Worm (Caenorhabditis elegans) whole organism, L1 larva: ENCODE measurements around the gene acdh-12.

Source experiments
- C04F5.9 ChIP-seq: sonication (generic microtip); optimal IDR thresholded peaks from 2 replicates; lab custom pipeline; 2016; ENCODE audit warnings: missing genetic modification characterization, missing compliant biosample characterization
- C16A3.4 ChIP-seq: fragments of 150-350 bp; optimal IDR thresholded peaks from 2 replicates; lab custom pipeline; 2014; ENCODE audit warnings: missing biosample characterization, missing genetic modification characterization
- C34B4.2 ChIP-seq: sonication (generic microtip); optimal IDR thresholded peaks from 2 replicates; lab custom pipeline; 2017; ENCODE audit warnings: mild to moderate bottlenecking, missing genetic modification characterization, missing compliant biosample characterization
- Y116A8C.19 ChIP-seq: sonication (generic microtip); optimal IDR thresholded peaks from 2 replicates; lab custom pipeline; 2016; ENCODE audit warnings: missing compliant biosample characterization, missing genetic modification characterization, borderline replicate concordance
- aha-1 ChIP-seq: fragments of 150-350 bp; optimal IDR thresholded peaks from 2 replicates; lab custom pipeline; 2014; ENCODE audit warnings: missing biosample characterization, missing genetic modification characterization
- alr-1 ChIP-seq: fragments of 200-800 bp; sonication (Bioruptor generic); optimal IDR thresholded peaks from 2 replicates; lab custom pipeline; 2018; ENCODE audit warnings: borderline replicate concordance, mild to moderate bottlenecking, missing genetic modification characterization, missing compliant biosample characterization
- aly-2 ChIP-seq: fragments of 150-350 bp; optimal IDR thresholded peaks from 2 replicates; lab custom pipeline; 2014; ENCODE audit warnings: missing biosample characterization, missing genetic modification characterization
- ama-1 ChIP-seq: fragments of 150-350 bp; optimal IDR thresholded peaks from 2 replicates; lab custom pipeline; 2014
- ceh-63 ChIP-seq: fragments of 200-800 bp; sonication (Bioruptor generic); optimal IDR thresholded peaks from 2 replicates; lab custom pipeline; 2018; ENCODE audit warnings: mild to moderate bottlenecking, missing genetic modification characterization, missing compliant biosample characterization
- ceh-8 ChIP-seq: fragments of 200-800 bp; sonication (Bioruptor generic); optimal IDR thresholded peaks from 2 replicates; lab custom pipeline; 2018; ENCODE audit warnings: mild to moderate bottlenecking, missing genetic modification characterization, moderate library complexity, missing compliant biosample characterization
- ceh-82 ChIP-seq, 3 experiments: fragments of 150-350 bp in 1 of 3; sonication (generic microtip) in 2 of 3; optimal IDR thresholded peaks; 2 replicates each; lab custom pipeline; 2014 to 2017; ENCODE audit warnings: missing biosample characterization in 3 of 3, missing genetic modification characterization in 3 of 3
- efl-1 ChIP-seq, 4 experiments: fragments of 150-350 bp; optimal IDR thresholded peaks in 3 of 4; peaks in 1 of 4; 1 replicate in 1 of 4; 2 replicates in 3 of 4; lab custom pipeline; 2014; ENCODE audit warnings: missing biosample characterization in 2 of 4, missing genetic modification characterization in 2 of 4, missing genetic modification reagents in 2 of 4
- efl-3 ChIP-seq: fragments of 200-800 bp; sonication (Bioruptor generic); optimal IDR thresholded peaks from 2 replicates; lab custom pipeline; 2018; ENCODE audit warnings: mild to moderate bottlenecking, missing genetic modification characterization, missing compliant biosample characterization
- egl-27 ChIP-seq, 2 experiments: fragments of 150-350 bp in 1 of 2; sonication (generic microtip); optimal IDR thresholded peaks; 3 replicates each; lab custom pipeline; 2017 to 2018; ENCODE audit warnings: missing biosample characterization in 2 of 2, missing genetic modification characterization in 2 of 2, missing genetic modification reagents in 2 of 2
- fkh-10 ChIP-seq: sonication (generic microtip); optimal IDR thresholded peaks from 2 replicates; lab custom pipeline; 2017; ENCODE audit warnings: missing biosample characterization, missing genetic modification reagents, missing genetic modification characterization
- fkh-4 ChIP-seq: sonication (generic microtip); optimal IDR thresholded peaks from 2 replicates; lab custom pipeline; 2016; ENCODE audit warnings: missing compliant biosample characterization, missing genetic modification characterization, borderline replicate concordance
- fkh-8 ChIP-seq: sonication (generic microtip); optimal IDR thresholded peaks from 2 replicates; lab custom pipeline; 2016; ENCODE audit warnings: mild to moderate bottlenecking, missing genetic modification characterization, missing compliant biosample characterization
- fos-1 ChIP-seq: fragments of 150-350 bp; optimal IDR thresholded peaks from 2 replicates; lab custom pipeline; 2014; ENCODE audit warnings: missing biosample characterization, missing genetic modification characterization
- grh-1 ChIP-seq: fragments of 200-800 bp; sonication (Bioruptor generic); IDR thresholded peaks from 2 replicates; pipeline ENCODE4 v1.3.6; 2022; ENCODE audit warnings: missing genetic modification reagents, missing genetic modification characterization, missing compliant biosample characterization
- hlh-4 ChIP-seq: sonication (generic microtip); optimal IDR thresholded peaks from 2 replicates; lab custom pipeline; 2016; ENCODE audit warnings: mild to moderate bottlenecking, missing genetic modification characterization, missing compliant biosample characterization
- hpl-2 ChIP-seq: fragments of 150-350 bp; optimal IDR thresholded peaks from 2 replicates; lab custom pipeline; 2014; ENCODE audit warnings: missing biosample characterization, missing genetic modification reagents, missing genetic modification characterization
- irx-1 ChIP-seq: sonication (generic microtip); optimal IDR thresholded peaks from 2 replicates; lab custom pipeline; 2016; ENCODE audit warnings: missing genetic modification characterization, missing compliant biosample characterization
- lin-14 ChIP-seq: fragments of 200-800 bp; sonication (Bioruptor generic); optimal IDR thresholded peaks from 2 replicates; lab custom pipeline; 2018; ENCODE audit warnings: mild to moderate bottlenecking, missing genetic modification characterization, moderate library complexity, missing compliant biosample characterization
- lin-39 ChIP-seq: fragments of 150-350 bp; optimal IDR thresholded peaks from 2 replicates; lab custom pipeline; 2014; ENCODE audit warnings: missing biosample characterization, missing genetic modification reagents, missing genetic modification characterization
- lsy-2 ChIP-seq, 2 experiments: fragments of 150-350 bp; optimal IDR thresholded peaks; 2 replicates each; lab custom pipeline; 2014; ENCODE audit warnings: missing biosample characterization in 2 of 2, missing genetic modification characterization in 2 of 2
- mdl-1 ChIP-seq, 2 experiments: fragments of 150-350 bp; optimal IDR thresholded peaks; 2 replicates each; lab custom pipeline; 2014 to 2017; ENCODE audit warnings: missing biosample characterization in 2 of 2, missing genetic modification characterization in 2 of 2, inconsistent platforms in 1 of 2
- mep-1 ChIP-seq: fragments of 150-350 bp; optimal IDR thresholded peaks from 2 replicates; lab custom pipeline; 2014; ENCODE audit warnings: missing biosample characterization, missing genetic modification characterization
- nhr-11 ChIP-seq: fragments of 150-350 bp; optimal IDR thresholded peaks from 2 replicates; lab custom pipeline; 2014; ENCODE audit warnings: missing biosample characterization, missing genetic modification characterization
- nhr-12 ChIP-seq: sonication (generic microtip); optimal IDR thresholded peaks from 2 replicates; lab custom pipeline; 2017; ENCODE audit warnings: missing biosample characterization, missing genetic modification characterization
- nhr-20 ChIP-seq: sonication (generic microtip); optimal IDR thresholded peaks from 2 replicates; lab custom pipeline; 2016; ENCODE audit warnings: mild to moderate bottlenecking, missing genetic modification characterization, missing compliant biosample characterization
- nhr-237 ChIP-seq: fragments of 150-350 bp; optimal IDR thresholded peaks from 2 replicates; lab custom pipeline; 2014; ENCODE audit warnings: missing biosample characterization, missing genetic modification characterization
- nhr-47 ChIP-seq: sonication (generic microtip); optimal IDR thresholded peaks from 2 replicates; lab custom pipeline; 2016; ENCODE audit warnings: mild to moderate bottlenecking, missing genetic modification characterization, moderate library complexity, missing compliant biosample characterization
- nhr-71 ChIP-seq: sonication (generic microtip); optimal IDR thresholded peaks from 2 replicates; lab custom pipeline; 2016; ENCODE audit warnings: mild to moderate bottlenecking, missing genetic modification characterization, moderate library complexity, missing compliant biosample characterization
- nhr-85 ChIP-seq: sonication (generic microtip); peaks from one replicate; lab custom pipeline; 2016; ENCODE audit warnings: missing genetic modification characterization, inconsistent platforms, missing compliant biosample characterization
- nhr-90 ChIP-seq: sonication (generic microtip); optimal IDR thresholded peaks from 2 replicates; lab custom pipeline; 2016; ENCODE audit warnings: mild to moderate bottlenecking, missing genetic modification characterization, missing compliant biosample characterization; ENCODE audit not compliant: poor library complexity
- pag-3 ChIP-seq: sonication (generic microtip); optimal IDR thresholded peaks from 2 replicates; lab custom pipeline; 2017; ENCODE audit warnings: missing genetic modification characterization, mild to moderate bottlenecking, missing compliant biosample characterization, antibody characterized with exemption, borderline replicate concordance; ENCODE audit not compliant: insufficient read depth
- pax-3 ChIP-seq: fragments of 200-800 bp; sonication (Bioruptor generic); optimal IDR thresholded peaks from 2 replicates; lab custom pipeline; 2018; ENCODE audit warnings: mild to moderate bottlenecking, missing genetic modification characterization, moderate library complexity, missing compliant biosample characterization
- rnt-1 ChIP-seq: sonication (generic microtip); optimal IDR thresholded peaks from 2 replicates; lab custom pipeline; 2016; ENCODE audit warnings: mild to moderate bottlenecking, missing genetic modification characterization, moderate library complexity, missing compliant biosample characterization
- snpc-4 ChIP-seq: fragments of 150-350 bp; optimal IDR thresholded peaks from 2 replicates; lab custom pipeline; 2014; ENCODE audit warnings: missing biosample characterization, missing genetic modification characterization
- sox-4 ChIP-seq: sonication (generic microtip); optimal IDR thresholded peaks from 2 replicates; lab custom pipeline; 2016; ENCODE audit warnings: missing genetic modification characterization, missing compliant biosample characterization
- sptf-1 ChIP-seq: fragments of 150-350 bp; optimal IDR thresholded peaks from 2 replicates; lab custom pipeline; 2014; ENCODE audit warnings: missing biosample characterization, missing genetic modification characterization
- tlp-1 ChIP-seq: fragments of 150-350 bp; optimal IDR thresholded peaks from 2 replicates; lab custom pipeline; 2014; ENCODE audit warnings: missing biosample characterization, missing genetic modification characterization
- unc-62 ChIP-seq: fragments of 150-350 bp; optimal IDR thresholded peaks from 2 replicates; lab custom pipeline; 2014; ENCODE audit warnings: missing biosample characterization, missing genetic modification reagents, missing genetic modification characterization
- unc-86 ChIP-seq: sonication (generic microtip); optimal IDR thresholded peaks from 2 replicates; lab custom pipeline; 2016; ENCODE audit warnings: missing genetic modification characterization, missing compliant biosample characterization
- vab-15 ChIP-seq: sonication (generic microtip); optimal IDR thresholded peaks from 2 replicates; lab custom pipeline; 2017; ENCODE audit warnings: missing genotype, mild to moderate bottlenecking, missing genetic modification characterization, missing compliant biosample characterization
- zag-1 ChIP-seq: fragments of 150-350 bp; optimal IDR thresholded peaks from 2 replicates; lab custom pipeline; 2014; ENCODE audit warnings: missing biosample characterization, missing genetic modification characterization
- ztf-11 ChIP-seq, 2 experiments: sonication (generic microtip); optimal IDR thresholded peaks; 2 replicates each; lab custom pipeline; 2016 to 2017; ENCODE audit warnings: missing genetic modification characterization in 2 of 2, missing biosample characterization in 1 of 2, missing compliant biosample characterization in 1 of 2

Gene acdh-12

ce11 chrII:7151969-7152631 lies 43.3 kb downstream of the acdh-12 start, which contains the start of gene fust-1 (continued):
- TF ChIP-seq C34B4.2 (tag; lab: Kevin White, UChicago) (peak; percentile 50), nhr-11 (tag; lab: Kevin White, UChicago) (peak; percentile 95), aha-1 (tag; lab: Kevin White, UChicago) (peak; percentile 84), zag-1 (tag; lab: Kevin White, UChicago) (peak; percentile 41), fkh-8 (tag; lab: Kevin White, UChicago) (peak; percentile 94), efl-1 (optimal IDR thresholded peaks at IDR 0.05; lab: Kevin White, UChicago) (peak; percentile 94 to 96), efl-1 (GFP tag; optimal IDR thresholded peaks at IDR 0.05 in 1 of 2; lab: Kevin White, UChicago) (peak; percentile 86 to 99), mep-1 (peak; percentile 99)
- TF ChIP-seq, all 84 proteins: peak for 71

- no peak for TF ChIP-seq vab-15 (tag; lab: Kevin White, UChicago)
- TF ChIP-seq nhr-20, result no peak
- no peak for TF ChIP-seq irx-1 (tag; lab: Kevin White, UChicago)
- no peak for TF ChIP-seq ama-1 (lab: Kevin White, UChicago)
- no peak for TF ChIP-seq hlh-4
These were observed 47.3 kb downstream of the acdh-12 start, which contains the start of gene T07F8.1 for ce11 chrII:7148099-7148498. Gene T07F8.1, plus strand, starts transcription at chrII:7148399.

- no peak for TF ChIP-seq mdl-1 (tag; optimal IDR thresholded peaks at IDR 0.05; lab: Kevin White, UChicago)
- no peak for TF ChIP-seq nhr-12 (tag; lab: Kevin White, UChicago)
- no peak for TF ChIP-seq ztf-11 (tag; optimal IDR thresholded peaks at IDR 0.05; lab: Kevin White, UChicago)
- TF ChIP-seq alr-1 (tag; lab: Kevin White, UChicago), result no peak
- TF ChIP-seq ceh-82 (tag; optimal IDR thresholded peaks at IDR 0.05; lab: Kevin White, UChicago), result no peak
- TF ChIP-seq lin-39 (tag; lab: Kevin White, UChicago), result no peak
- TF ChIP-seq tlp-1 (tag; lab: Kevin White, UChicago), result no peak
- TF ChIP-seq Y116A8C.19, result no peak
- peak; percentile 55 for TF ChIP-seq nhr-47 (tag; lab: Kevin White, UChicago)
- no peak for TF ChIP-seq fkh-4 (tag; lab: Kevin White, UChicago)
- TF ChIP-seq vab-15 (tag; lab: Kevin White, UChicago), result no peak
- no peak for TF ChIP-seq sox-4 (tag; lab: Kevin White, UChicago)
- no peak for TF ChIP-seq rnt-1 (tag; lab: Kevin White, UChicago)
- no peak for TF ChIP-seq egl-27 (tag; optimal IDR thresholded peaks at IDR 0.05; lab: Kevin White, UChicago)
- no peak for TF ChIP-seq unc-62
- TF ChIP-seq unc-86, result no peak
- peak; percentile 82 for TF ChIP-seq hpl-2 (GFP tag; lab: Kevin White, UChicago)
- TF ChIP-seq sptf-1 (tag; lab: Kevin White, UChicago), result no peak
- peak; percentile 63 for TF ChIP-seq nhr-71 (tag; lab: Kevin White, UChicago)
- no peak for TF ChIP-seq C04F5.9
- no peak for TF ChIP-seq ceh-63 (GFP tag; lab: Kevin White, UChicago)
- no peak for TF ChIP-seq fos-1
- TF ChIP-seq aly-2, result no peak
- TF ChIP-seq fkh-10 (GFP tag; lab: Kevin White, UChicago), result no peak
- no peak for TF ChIP-seq C16A3.4 (tag; lab: Kevin White, UChicago)
- peak; percentile 67 for TF ChIP-seq nhr-85 (tag; lab: Kevin White, UChicago)
- peak; percentile 14 for TF ChIP-seq snpc-4 (tag; lab: Kevin White, UChicago)
- no peak; the same call in 1 of the 2 replicates for TF ChIP-seq grh-1
- peak; percentile 11 for TF ChIP-seq irx-1 (tag; lab: Kevin White, UChicago)
- TF ChIP-seq pax-3 (tag; lab: Kevin White, UChicago), result no peak
- TF ChIP-seq nhr-90 (tag; lab: Kevin White, UChicago), result no peak
- TF ChIP-seq lsy-2 (tag; optimal IDR thresholded peaks at IDR 0.05; lab: Kevin White, UChicago), result peak; percentile 75 to 86
- TF ChIP-seq nhr-237 (tag; lab: Kevin White, UChicago), result no peak
- TF ChIP-seq ceh-8 (GFP tag; lab: Kevin White, UChicago), result no peak
- peak; percentile 50 for TF ChIP-seq lin-14 (GFP tag; lab: Kevin White, UChicago)
- TF ChIP-seq pag-3 (tag; lab: Kevin White, UChicago), result no peak
- TF ChIP-seq aha-1 (tag; lab: Kevin White, UChicago), result no peak
- TF ChIP-seq efl-3 (GFP tag; lab: Kevin White, UChicago), result no peak
These were observed 47.9 kb downstream of the acdh-12 start for ce11 chrII:7147550-7147949.
